Worm (Caenorhabditis elegans): ENCODE measurements around the gene M03B6.1.

DNA sequence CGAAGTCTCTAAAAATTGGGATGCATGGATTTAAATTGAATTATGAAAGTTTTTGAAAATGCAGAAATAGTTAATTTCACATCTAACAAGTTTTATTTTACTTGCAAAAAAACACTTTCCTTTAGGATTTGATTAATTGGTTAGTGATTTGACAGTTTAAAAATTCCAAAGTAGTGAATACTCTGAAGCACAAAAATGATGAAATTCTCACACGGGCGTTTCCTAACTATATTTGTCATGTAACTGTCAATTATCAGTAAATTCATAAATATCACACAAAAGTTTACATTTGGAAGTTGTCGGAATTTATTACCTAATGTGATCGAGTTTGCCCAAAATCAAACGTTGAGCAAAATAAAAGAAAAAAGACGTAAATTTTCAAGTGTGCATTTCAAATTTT is 30.3 kb upstream of the M03B6.1 start:
- no peak for TF ChIP-seq pha-4 (tag; optimal IDR thresholded peaks at IDR 0.05)
- TF ChIP-seq F55B11.4 (tag; optimal IDR thresholded peaks at IDR 0.05; ENCODE audit: borderline replicate concordance, insufficient read depth) = no peak
- TF ChIP-seq hrde-1 (tag; optimal IDR thresholded peaks at IDR 0.05; ENCODE audit: borderline replicate concordance) = no peak
- TF ChIP-seq C06A6.2 (GFP tag; conservative IDR thresholded peaks at IDR 0.05) = no peak
- TF ChIP-seq gei-17 (GFP tag; optimal IDR thresholded peaks at IDR 0.05) = no peak

Data from whole organism, young adult.